Worm (Caenorhabditis elegans): ENCODE measurements around the gene cdk-12.

The cdk-12 gene

DNA sequence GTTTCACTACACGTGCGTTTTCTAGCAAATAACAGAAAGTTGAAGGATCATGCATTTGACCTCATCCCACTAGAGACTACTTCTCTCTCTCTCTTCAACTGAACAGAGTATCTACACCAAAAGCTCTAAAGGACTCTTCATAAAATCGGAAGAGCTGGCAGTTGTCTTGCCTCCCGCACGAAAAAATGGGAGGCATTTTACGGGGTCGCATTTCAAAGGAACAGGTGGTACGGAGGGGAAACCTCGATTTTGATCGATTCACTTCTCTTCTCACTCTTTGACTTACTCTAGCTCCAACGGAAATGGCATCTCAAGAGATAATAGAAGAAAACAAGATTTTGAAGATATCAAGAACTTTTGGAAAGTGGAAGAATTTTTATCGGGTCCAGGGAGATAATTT lies 49.6 kb upstream of the cdk-12 start:
- TF ChIP-seq snpc-4 (tag; optimal IDR thresholded peaks at IDR 0.05): no peak
- peak in 1 of 2 experiments; percentile 47 for TF ChIP-seq lsy-2 (tag; optimal IDR thresholded peaks at IDR 0.05)
- no peak for TF ChIP-seq fkh-8 (tag; optimal IDR thresholded peaks at IDR 0.05)
- TF ChIP-seq nhr-71 (tag; optimal IDR thresholded peaks at IDR 0.05): peak; percentile 80
- peak; percentile 55 for TF ChIP-seq nhr-20 (tag; optimal IDR thresholded peaks at IDR 0.05)
- peak; percentile 85 for TF ChIP-seq lin-14 (GFP tag; optimal IDR thresholded peaks at IDR 0.05)
- TF ChIP-seq mdl-1 (tag; optimal IDR thresholded peaks at IDR 0.05): peak in 1 of 2 experiments; percentile 45
- peak; percentile 41 for TF ChIP-seq mep-1 (tag; optimal IDR thresholded peaks at IDR 0.05)
- TF ChIP-seq Y116A8C.19 (tag; optimal IDR thresholded peaks at IDR 0.05; ENCODE audit: borderline replicate concordance): no peak
- no peak for TF ChIP-seq sox-4 (tag; optimal IDR thresholded peaks at IDR 0.05)
- peak; percentile 27 for TF ChIP-seq nhr-11 (tag; optimal IDR thresholded peaks at IDR 0.05)
- TF ChIP-seq nhr-85 (tag): peak; percentile 10
- peak; percentile 58 for TF ChIP-seq unc-130 (tag; optimal IDR thresholded peaks at IDR 0.05)
- no peak for TF ChIP-seq skn-1 (tag; optimal IDR thresholded peaks at IDR 0.05)
- no peak for TF ChIP-seq alr-1 (tag; optimal IDR thresholded peaks at IDR 0.05; ENCODE audit: borderline replicate concordance)
- TF ChIP-seq hlh-4 (tag; optimal IDR thresholded peaks at IDR 0.05): no peak
- TF ChIP-seq lir-3 (tag; optimal IDR thresholded peaks at IDR 0.05; ENCODE audit: poor library complexity): peak; percentile 53
- TF ChIP-seq hlh-17 (GFP tag; optimal IDR thresholded peaks at IDR 0.05; ENCODE audit: borderline replicate concordance): no peak
- TF ChIP-seq pag-3 (tag; optimal IDR thresholded peaks at IDR 0.05; ENCODE audit: borderline replicate concordance, insufficient read depth): peak; percentile 85
- TF ChIP-seq nhr-19 (GFP tag; conservative IDR thresholded peaks at IDR 0.05): peak; percentile 52
- peak; percentile 47 for TF ChIP-seq snu-23 (GFP tag; optimal IDR thresholded peaks at IDR 0.05)
- no peak for TF ChIP-seq nhr-84 (tag; optimal IDR thresholded peaks at IDR 0.05)
- TF ChIP-seq aly-2 (tag; optimal IDR thresholded peaks at IDR 0.05): no peak
- peak; percentile 88 for TF ChIP-seq rnt-1 (tag; optimal IDR thresholded peaks at IDR 0.05)
- TF ChIP-seq xbp-1 (tag; optimal IDR thresholded peaks at IDR 0.05): no peak
- peak in 1 of 2 experiments; percentile 26 for TF ChIP-seq efl-1 (optimal IDR thresholded peaks at IDR 0.05)
- TF ChIP-seq efl-1 (GFP tag; optimal IDR thresholded peaks at IDR 0.05 in 1 of 2): peak; percentile 2 to 71
- no peak for TF ChIP-seq ceh-63 (GFP tag; optimal IDR thresholded peaks at IDR 0.05)
- TF ChIP-seq nhr-12 (tag; optimal IDR thresholded peaks at IDR 0.05): no peak
- TF ChIP-seq ceh-8 (GFP tag; optimal IDR thresholded peaks at IDR 0.05): no peak
- TF ChIP-seq irx-1 (tag; optimal IDR thresholded peaks at IDR 0.05): no peak

DNA sequence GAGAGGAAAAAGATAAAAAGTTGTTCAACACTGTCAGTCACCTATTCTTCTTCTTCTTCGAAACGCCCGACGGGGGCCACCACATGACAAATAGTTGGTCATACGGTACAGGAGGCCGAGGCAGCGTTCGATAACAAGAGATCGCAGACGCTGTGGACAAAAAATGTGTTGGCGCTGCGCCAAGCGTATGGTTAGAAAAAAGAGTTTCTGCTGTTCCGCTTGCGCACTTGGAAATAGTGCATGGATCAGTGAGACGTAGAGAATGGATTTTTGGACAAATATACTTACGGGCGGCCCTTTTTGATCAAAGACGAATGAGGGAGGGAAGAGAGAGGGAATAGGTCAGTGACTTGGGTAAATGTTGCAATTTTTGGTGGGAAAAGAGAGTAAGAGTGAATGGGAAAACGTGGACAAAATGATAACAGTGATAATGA lies 48.0 kb upstream of the cdk-12 start:
- TF ChIP-seq hlh-17 (GFP tag; optimal IDR thresholded peaks at IDR 0.05; ENCODE audit: borderline replicate concordance) (no peak), nhr-85 (tag) (peak; percentile 100), pqm-1 (tag; optimal IDR thresholded peaks at IDR 0.05) (no peak), mdl-1 (tag; optimal IDR thresholded peaks at IDR 0.05) (peak in 1 of 2 experiments; percentile 91), nhr-237 (tag; optimal IDR thresholded peaks at IDR 0.05) (peak; percentile 59), blmp-1 (tag; optimal IDR thresholded peaks at IDR 0.05) (peak; percentile 89), lin-35 (GFP tag; optimal IDR thresholded peaks at IDR 0.05) (peak; percentile 44 to 81), elt-2 (tag; optimal IDR thresholded peaks at IDR 0.05) (peak; percentile 76), pag-3 (tag; optimal IDR thresholded peaks at IDR 0.05; ENCODE audit: borderline replicate concordance, insufficient read depth) (no peak), ztf-4 (tag; optimal IDR thresholded peaks at IDR 0.05) (peak; percentile 68), alr-1 (tag; optimal IDR thresholded peaks at IDR 0.05; ENCODE audit: borderline replicate concordance) (no peak), egl-13 (tag; optimal IDR thresholded peaks at IDR 0.05) (no peak), nhr-77 (tag; optimal IDR thresholded peaks at IDR 0.05) (peak; percentile 77), aha-1 (tag; optimal IDR thresholded peaks at IDR 0.05) (no peak), unc-30 (tag; optimal IDR thresholded peaks at IDR 0.05) (no peak), ets-5 (GFP tag; IDR thresholded peaks at IDR 0.05) (no peak), ces-1 (GFP tag; optimal IDR thresholded peaks at IDR 0.05) (no peak), dsc-1 (tag; optimal IDR thresholded peaks at IDR 0.05) (no peak), ama-1 (optimal IDR thresholded peaks at IDR 0.05) (no peak), fkh-8 (tag; optimal IDR thresholded peaks at IDR 0.05) (no peak), lir-3 (tag; optimal IDR thresholded peaks at IDR 0.05; ENCODE audit: poor library complexity) (peak; percentile 23), nhr-76 (tag; optimal IDR thresholded peaks at IDR 0.05) (no peak), ceh-82 (tag; optimal IDR thresholded peaks at IDR 0.05) (peak; percentile 15 to 60 (median 21)), lin-14 (GFP tag; optimal IDR thresholded peaks at IDR 0.05) (peak; percentile 98), nhr-11 (tag; optimal IDR thresholded peaks at IDR 0.05) (no peak), unc-130 (tag; optimal IDR thresholded peaks at IDR 0.05) (no peak), fkh-10 (GFP tag; optimal IDR thresholded peaks at IDR 0.05) (no peak), ceh-90 (tag; optimal IDR thresholded peaks at IDR 0.05) (no peak), vab-15 (tag; optimal IDR thresholded peaks at IDR 0.05) (no peak), fos-1 (tag; optimal IDR thresholded peaks at IDR 0.05) (peak; percentile 30), C04F5.9 (tag; optimal IDR thresholded peaks at IDR 0.05) (peak; percentile 31)

All from whole organism, L1 larva.